Fruit fly (Drosophila melanogaster) Kc167 (cell line): ENCODE results near the gene CG3652.

ENCODE experiments used
- Myc ChIP-seq: fragments of >200 bp; optimal IDR thresholded peaks from 2 replicates; lab custom pipeline; 2017; ENCODE audit warnings: missing external identifiers
- Sin3A ChIP-seq: fragments of >200 bp; optimal IDR thresholded peaks from 2 replicates; lab custom pipeline; 2018; ENCODE audit warnings: missing external identifiers
- h ChIP-seq: fragments of >200 bp; optimal IDR thresholded peaks from 3 replicates; lab custom pipeline; 2018; ENCODE audit warnings: missing external identifiers
- insv ChIP-seq: fragments of >200 bp; optimal IDR thresholded peaks from 3 replicates; lab custom pipeline; 2018; ENCODE audit warnings: missing external identifiers
- psq ChIP-seq: fragments of >200 bp; optimal IDR thresholded peaks from 2 replicates; lab custom pipeline; 2017; ENCODE audit warnings: missing external identifiers
- ttk ChIP-seq: sonication (Bioruptor generic); optimal IDR thresholded peaks from 2 replicates; lab custom pipeline; 2017; ENCODE audit warnings: missing external identifiers

The CG3652 gene

DNA sequence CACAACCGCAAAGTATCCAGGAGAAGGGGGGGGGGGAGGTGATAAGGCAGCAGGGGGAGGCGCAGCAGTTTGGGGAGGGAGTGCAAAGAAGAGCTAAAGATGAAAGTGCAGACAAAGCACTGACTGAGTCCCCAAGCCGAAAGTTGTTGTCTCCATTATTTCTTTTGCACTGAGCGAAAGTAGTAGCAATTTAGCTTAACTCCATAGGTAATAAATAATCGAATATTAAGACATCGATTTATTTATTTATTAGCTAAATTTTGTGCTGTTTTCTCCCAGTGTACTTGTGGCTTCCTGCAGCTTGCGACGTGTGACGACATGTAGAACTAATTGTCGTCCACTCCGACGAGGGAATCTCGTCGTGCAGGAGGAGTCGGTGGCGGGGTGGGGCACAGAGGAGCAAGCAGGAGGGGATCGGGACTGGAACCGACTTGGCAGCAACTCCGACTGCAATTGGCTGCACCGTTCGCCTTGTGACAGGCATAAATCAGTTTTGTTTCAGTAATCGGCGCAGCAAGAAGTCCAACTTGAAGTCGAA, 32.2 kb downstream of the CG3652 start, which contains the start of gene Traf4:
Gene Traf4 (plus strand): TSS at position 488 of the 538 bp plus-strand sequence.
- TF ChIP-seq ttk (lab: Kevin White, UChicago) = no peak
- no peak for TF ChIP-seq insv
- no peak for TF ChIP-seq Sin3A (lab: Kevin White, UChicago)
- no peak for TF ChIP-seq h (lab: Kevin White, UChicago)
- TF ChIP-seq psq (lab: Kevin White, UChicago) = no peak
- no peak for TF ChIP-seq Myc

DNA sequence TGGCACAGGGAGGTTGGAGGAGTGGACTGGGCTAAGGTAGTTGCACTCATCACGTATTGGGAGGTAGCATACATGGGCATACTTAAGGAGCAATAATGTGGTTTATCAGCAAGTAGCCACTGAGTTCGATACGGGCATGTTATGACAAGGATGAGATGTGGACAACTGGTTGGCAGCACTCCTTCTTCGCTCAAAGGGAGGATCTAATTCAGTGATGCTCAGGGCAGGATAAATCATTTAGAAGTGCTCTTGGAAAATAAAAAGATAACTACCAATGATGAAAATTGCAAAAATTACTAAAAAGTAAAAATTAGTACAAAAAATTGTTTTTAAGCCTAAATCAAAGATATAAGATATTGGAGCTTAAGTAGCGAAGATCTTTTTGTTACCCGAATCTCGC, 32.8 kb downstream of the CG3652 start:
- TF ChIP-seq insv = no peak
- TF ChIP-seq ttk (lab: Kevin White, UChicago) = no peak

DNA sequence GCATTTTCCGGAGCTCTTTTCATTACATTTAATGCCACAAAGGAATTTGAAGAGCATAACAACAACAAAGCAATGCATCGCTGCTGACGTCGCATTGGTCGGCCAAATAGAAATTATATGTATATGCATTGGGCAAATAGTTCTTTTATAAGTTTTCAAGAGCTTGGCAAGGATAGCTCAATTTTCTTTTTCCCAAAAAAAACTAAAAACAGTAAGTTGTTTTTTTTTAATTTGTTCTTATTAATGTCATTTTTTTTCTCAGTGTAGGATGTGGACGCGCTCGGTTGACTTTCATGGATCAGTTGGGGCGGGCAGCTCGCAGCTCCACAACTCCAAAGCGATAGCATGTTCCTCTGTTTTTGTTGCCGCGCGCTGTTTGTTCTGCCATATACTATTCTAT, 34.5 kb downstream of the CG3652 start:
- TF ChIP-seq h (lab: Kevin White, UChicago) (no peak), ttk (lab: Kevin White, UChicago) (no peak), psq (lab: Kevin White, UChicago) (no peak), Myc (no peak), insv (no peak), Sin3A (lab: Kevin White, UChicago) (no peak)

DNA sequence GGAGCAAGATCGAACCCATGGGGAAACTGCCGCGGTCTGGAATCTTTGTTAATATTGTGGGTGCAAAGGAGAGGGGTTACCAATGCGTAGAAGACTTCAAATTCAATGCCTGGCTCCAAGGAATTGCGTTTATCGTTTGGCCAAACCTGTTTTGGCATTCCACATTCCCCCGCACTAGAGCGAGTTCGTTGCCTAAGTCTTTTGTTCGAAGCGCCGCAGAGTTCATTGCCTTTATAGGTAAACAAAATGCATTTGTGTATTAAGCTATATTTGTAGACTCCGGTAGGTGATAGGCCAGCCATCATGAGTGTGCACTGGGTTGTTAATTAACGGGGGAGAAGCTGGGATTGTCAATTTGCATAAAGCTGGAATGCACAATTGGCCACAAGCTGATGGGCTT, 38.6 kb downstream of the CG3652 start:
- TF ChIP-seq Sin3A (lab: Kevin White, UChicago) (no peak), psq (lab: Kevin White, UChicago) (no peak), ttk (lab: Kevin White, UChicago) (no peak), h (lab: Kevin White, UChicago) (no peak), Myc (no peak), insv (no peak)

DNA sequence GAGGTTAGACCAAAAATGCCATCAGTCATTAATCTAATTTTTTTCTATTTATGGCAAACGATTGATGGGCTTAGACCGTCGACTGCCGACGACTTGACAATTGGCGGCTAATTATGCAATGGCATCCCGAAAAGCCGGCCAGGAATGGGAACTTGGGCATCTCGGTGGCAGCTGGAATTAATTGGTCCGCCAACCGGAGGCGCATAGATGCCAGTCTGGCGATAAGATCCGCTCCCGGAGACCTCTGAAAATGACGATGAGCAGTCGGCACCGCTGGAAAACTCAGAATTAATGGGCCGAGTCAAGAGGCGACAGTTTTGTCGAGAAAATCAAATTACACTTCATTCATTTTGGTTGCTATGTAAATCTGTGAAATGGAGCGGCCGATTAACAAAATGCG, 41.0 kb downstream of the CG3652 start, which contains the start of gene CG15429:
Gene CG15429 (plus strand): TSS at position 301 of the 400 bp plus-strand sequence.
- TF ChIP-seq h (lab: Kevin White, UChicago) (no peak), Sin3A (lab: Kevin White, UChicago) (no peak)

DNA sequence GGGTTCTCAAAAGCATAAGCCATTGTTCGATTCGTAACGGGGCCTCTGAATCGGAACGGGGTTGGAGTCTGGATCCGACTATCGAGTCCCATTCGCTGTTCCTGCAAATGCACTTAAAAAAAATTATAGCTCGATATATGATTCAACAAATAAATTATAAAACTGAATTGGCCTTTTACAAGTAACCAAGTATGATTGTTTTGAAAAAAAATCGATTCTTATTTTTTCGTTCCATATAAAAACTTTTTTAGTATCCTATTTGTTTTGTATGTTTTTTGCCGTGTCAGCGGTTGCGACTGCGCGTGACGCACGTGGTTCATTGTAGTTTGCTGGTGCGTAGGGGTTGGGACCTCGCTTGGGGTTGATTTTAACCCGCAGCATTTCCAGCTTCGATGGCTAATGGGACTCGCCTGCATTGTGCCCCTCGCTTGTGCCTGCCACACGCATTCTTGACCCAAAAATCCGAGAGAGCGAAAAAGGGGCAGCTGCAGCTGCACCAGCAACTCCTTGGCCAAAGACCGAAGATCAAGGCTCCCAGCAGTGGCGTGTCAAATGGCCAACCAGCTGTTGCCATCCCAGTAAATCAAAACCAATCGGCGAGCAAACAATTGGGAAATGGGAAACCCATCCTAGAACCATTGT, 42.9 kb downstream of the CG3652 start:
- TF ChIP-seq ttk (lab: Kevin White, UChicago) (no peak), Sin3A (lab: Kevin White, UChicago) (no peak), psq (lab: Kevin White, UChicago) (no peak), Myc (no peak), h (lab: Kevin White, UChicago) (no peak), insv (no peak)

DNA sequence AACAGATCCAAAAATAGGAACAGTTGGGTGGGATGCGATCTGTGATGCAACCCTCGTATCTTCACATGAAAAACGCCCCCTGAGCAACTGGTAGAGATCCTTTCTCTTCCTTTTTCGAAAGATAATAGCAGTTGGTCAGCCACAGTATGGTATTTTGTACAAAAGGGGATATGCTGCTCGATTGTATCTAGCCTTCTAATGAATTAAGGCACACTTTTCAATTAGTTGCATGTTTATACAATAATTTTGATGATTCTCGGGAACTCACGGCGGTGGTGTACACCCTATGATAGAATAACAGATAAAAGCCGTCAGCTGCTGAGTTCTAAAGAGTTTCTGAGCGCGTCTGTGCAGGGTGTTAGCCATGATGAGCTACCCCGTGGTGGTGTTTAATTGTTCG, 44.0 kb downstream of the CG3652 start:
- TF ChIP-seq Sin3A (lab: Kevin White, UChicago) (no peak), ttk (lab: Kevin White, UChicago) (no peak), Myc (no peak), insv (no peak), h (lab: Kevin White, UChicago) (no peak), psq (lab: Kevin White, UChicago) (no peak)

DNA sequence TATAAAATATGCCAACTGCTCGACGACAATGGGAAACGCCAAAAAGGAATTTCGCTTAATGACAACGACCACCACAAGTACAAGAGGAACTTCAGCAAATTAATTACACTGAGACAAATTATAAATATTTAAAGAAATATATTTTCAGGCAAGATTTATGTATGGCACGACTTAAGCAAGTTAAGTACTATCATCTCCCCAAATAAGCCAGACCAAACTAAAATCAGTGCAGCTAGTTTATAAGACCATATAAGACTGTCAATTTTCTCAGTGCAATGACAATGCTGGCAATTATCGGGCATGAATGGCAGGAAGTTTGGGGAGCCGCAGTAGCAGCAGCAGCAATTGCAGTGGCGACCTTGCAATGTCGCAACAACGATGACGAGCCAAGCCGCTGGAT, 45.1 kb downstream of the CG3652 start:
- TF ChIP-seq insv (no peak), Myc (no peak), ttk (lab: Kevin White, UChicago) (no peak), Sin3A (lab: Kevin White, UChicago) (no peak), psq (lab: Kevin White, UChicago) (no peak), h (lab: Kevin White, UChicago) (no peak)

DNA sequence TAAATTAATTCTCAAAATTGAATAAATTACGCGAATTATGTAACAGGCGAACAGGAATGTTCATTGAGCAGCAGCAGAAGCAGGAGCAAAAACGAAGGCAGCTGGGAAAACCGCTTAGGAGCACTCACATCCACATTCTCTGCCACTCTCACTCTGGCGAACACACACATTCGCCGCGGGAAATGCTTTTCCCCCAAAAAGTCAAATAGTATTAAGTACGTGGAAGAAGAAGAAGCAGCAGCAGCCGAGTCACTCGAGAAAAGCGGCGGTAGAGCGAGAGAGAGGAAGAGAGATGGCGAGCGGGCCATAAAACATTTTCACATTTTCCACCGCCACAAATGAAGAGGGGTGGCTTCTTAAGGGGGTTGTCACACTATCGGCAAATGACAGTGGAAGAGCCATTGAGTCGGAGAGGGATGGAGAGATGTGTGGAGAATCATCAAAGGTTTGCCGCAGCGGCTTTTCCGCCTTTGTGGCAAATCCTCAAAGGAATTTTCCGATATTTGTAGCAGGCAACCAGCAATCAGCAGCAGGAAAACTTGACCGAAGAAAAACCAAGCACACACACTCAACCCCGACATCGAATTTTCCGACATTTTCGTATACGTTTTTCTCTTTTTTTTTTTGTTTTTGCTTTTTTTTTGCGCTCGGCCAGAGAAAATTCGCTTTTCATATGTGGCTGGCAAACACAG, 46.9 kb downstream of the CG3652 start:
- no peak for TF ChIP-seq psq (lab: Kevin White, UChicago)
- TF ChIP-seq insv = no peak
- no peak for TF ChIP-seq h (lab: Kevin White, UChicago)
- TF ChIP-seq ttk (lab: Kevin White, UChicago) = no peak
- no peak for TF ChIP-seq Myc
- no peak for TF ChIP-seq Sin3A (lab: Kevin White, UChicago)

DNA sequence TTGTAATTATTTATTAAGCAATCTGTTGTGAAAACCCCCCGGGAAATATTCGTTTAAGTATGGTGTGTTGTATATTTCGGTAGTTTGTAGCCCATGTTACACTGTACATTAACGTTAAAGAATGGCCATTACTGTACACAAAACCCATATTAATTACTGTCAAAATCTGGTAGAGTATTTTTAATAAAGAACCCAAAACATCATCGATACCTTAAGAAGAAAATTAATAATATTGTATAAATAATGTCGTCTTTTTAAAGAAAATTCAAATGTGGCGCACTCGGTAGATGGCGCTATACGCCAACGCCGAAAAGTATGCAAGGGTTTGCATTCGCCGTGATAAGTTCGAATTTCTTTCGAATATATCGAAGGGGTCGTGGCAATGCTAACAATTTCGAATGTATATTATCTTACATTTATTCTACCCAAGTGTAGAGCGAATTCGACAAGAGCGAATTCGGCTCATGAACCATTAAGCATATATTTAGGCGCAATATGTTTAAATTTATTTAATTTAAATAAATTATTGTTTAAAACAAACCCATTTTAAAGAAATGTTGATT, 48.0 kb downstream of the CG3652 start:
- TF ChIP-seq Sin3A (lab: Kevin White, UChicago) = no peak
- no peak for TF ChIP-seq Myc
- TF ChIP-seq insv = no peak
- no peak for TF ChIP-seq h (lab: Kevin White, UChicago)
- TF ChIP-seq psq (lab: Kevin White, UChicago) = no peak
